Worm (Caenorhabditis elegans) whole organism, late embryonic: Measurements from ENCODE around the gene F44D12.16.

Source experiments
- che-1 ChIP-seq: sonication (generic microtip); optimal IDR thresholded peaks from 2 replicates; lab custom pipeline; 2016; ENCODE audit warnings: mild to moderate bottlenecking, missing genetic modification characterization, missing compliant biosample characterization
- dmd-4 ChIP-seq: sonication (generic microtip); optimal IDR thresholded peaks from 2 replicates; lab custom pipeline; 2016; ENCODE audit warnings: borderline replicate concordance, missing genetic modification characterization, missing compliant biosample characterization
- elt-2 ChIP-seq: sonication (generic microtip); optimal IDR thresholded peaks from 2 replicates; lab custom pipeline; 2016; ENCODE audit warnings: missing genetic modification reagents, missing genetic modification characterization, missing compliant biosample characterization
- ets-4 ChIP-seq: sonication (generic microtip); optimal IDR thresholded peaks from 2 replicates; lab custom pipeline; 2016; ENCODE audit warnings: missing genetic modification characterization, missing compliant biosample characterization
- fkh-10 ChIP-seq: fragments of 150-350 bp; optimal IDR thresholded peaks from 2 replicates; lab custom pipeline; 2014; ENCODE audit warnings: missing biosample characterization, missing genetic modification reagents, missing genetic modification characterization
- hlh-30 ChIP-seq: sonication (generic microtip); optimal IDR thresholded peaks from 2 replicates; lab custom pipeline; 2017; ENCODE audit warnings: antibody characterized with exemption, missing genetic modification characterization, missing compliant biosample characterization; ENCODE audit not compliant: insufficient read depth
- hlh-6 ChIP-seq: sonication (generic microtip); optimal IDR thresholded peaks from 2 replicates; lab custom pipeline; 2016; ENCODE audit warnings: missing genotype, missing genetic modification characterization, missing compliant biosample characterization
- nhr-11 ChIP-seq: fragments of 150-350 bp; optimal IDR thresholded peaks from 2 replicates; lab custom pipeline; 2014; ENCODE audit warnings: missing biosample characterization, missing genetic modification characterization
- pqm-1 ChIP-seq: sonication (generic microtip); optimal IDR thresholded peaks from 2 replicates; lab custom pipeline; 2016; ENCODE audit warnings: missing genetic modification characterization, missing compliant biosample characterization
- unc-3 ChIP-seq, 2 experiments: fragments of 200-800 bp in 1 of 2; sonication (Bioruptor generic) in 1 of 2; sonication (generic microtip) in 1 of 2; conservative IDR thresholded peaks in 1 of 2; optimal IDR thresholded peaks in 1 of 2; 2 replicates each; pipeline versions ENCODE4 v1.3.6 to Lab custom; 2016 to 2022; ENCODE audit warnings: missing compliant biosample characterization in 2 of 2, missing genetic modification characterization in 2 of 2, missing genetic modification reagents in 1 of 2

DNA sequence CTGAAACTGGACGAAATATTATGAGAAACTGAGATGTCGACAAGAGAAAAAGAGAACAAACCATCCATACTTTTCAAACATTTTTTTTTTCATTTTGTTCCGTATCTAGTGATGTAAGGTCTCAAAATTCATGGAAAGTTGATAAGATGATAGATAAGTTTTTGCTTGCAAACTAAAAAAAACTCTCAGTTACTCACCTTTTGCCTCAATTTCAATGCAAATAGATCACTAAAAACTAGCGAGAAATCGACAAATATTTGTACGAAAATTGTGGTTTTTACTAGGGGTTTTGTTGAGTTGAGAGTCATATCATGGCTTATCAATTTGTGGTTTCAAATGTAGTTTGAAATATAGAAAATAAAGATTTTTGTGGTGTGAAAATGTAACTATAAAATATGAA lies 31.9 kb downstream of the F44D12.16 start:
- TF ChIP-seq nhr-11 (tag; lab: Kevin White, UChicago) = no peak
- TF ChIP-seq che-1 (tag; lab: Kevin White, UChicago) = no peak
- TF ChIP-seq pqm-1 (tag; lab: Kevin White, UChicago) = no peak
- TF ChIP-seq unc-3 (GFP tag; conservative IDR thresholded peaks at IDR 0.05; lab: Robert Waterston, UW) = no peak
- no peak for TF ChIP-seq unc-3 (tag; optimal IDR thresholded peaks at IDR 0.05; lab: Kevin White, UChicago)
- TF ChIP-seq elt-2 = no peak
- no peak for TF ChIP-seq dmd-4
- no peak for TF ChIP-seq ets-4 (tag; lab: Kevin White, UChicago)
- no peak for TF ChIP-seq hlh-6
- TF ChIP-seq hlh-30 (tag; lab: Kevin White, UChicago) = no peak
- TF ChIP-seq fkh-10 (GFP tag; lab: Kevin White, UChicago) = no peak
